Fruit fly (Drosophila melanogaster): ENCODE data around the gene KrT95D.
A peak's percentile ranks its signal among the peaks of the same experiment; 100 is the strongest.

KrT95D gene

dm6 chr3R:24050690-24051440, 19.2 kb upstream of the KrT95D start, which contains the start of the genes Atg6 and Pisd (continued):
- TF ChIP-seq Hsf (GFP tag; optimal IDR thresholded peaks at IDR 0.05): no peak
- TF ChIP-seq Lim3 (GFP tag; IDR thresholded peaks at IDR 0.05): no peak
- TF ChIP-seq CG2116 (GFP tag; optimal IDR thresholded peaks at IDR 0.05): peak; percentile 52
- TF ChIP-seq Hmr (GFP tag; optimal IDR thresholded peaks at IDR 0.05): peak; percentile 21
- 0 out of 3 replicates have a peak, but pooled peaks have one; percentile 14 for TF ChIP-seq Dbx (GFP tag; IDR thresholded peaks at IDR 0.05)
- no peak for TF ChIP-seq pum (GFP tag; optimal IDR thresholded peaks at IDR 0.05)
- TF ChIP-seq Lpt (GFP tag; optimal IDR thresholded peaks at IDR 0.05): no peak
- TF ChIP-seq ind (GFP tag; optimal IDR thresholded peaks at IDR 0.05): peak; percentile 26
- no peak for TF ChIP-seq CG13123 (GFP tag; optimal IDR thresholded peaks at IDR 0.05)
- peak; percentile 45; the same call in 1 of the 4 replicates for TF ChIP-seq Dll (GFP tag; IDR thresholded peaks at IDR 0.05; ENCODE audit: partially characterized antibody)
- TF ChIP-seq HmgZ (tag; optimal IDR thresholded peaks at IDR 0.05): peak; percentile 62
- TF ChIP-seq CG17359 (tag; optimal IDR thresholded peaks at IDR 0.05): no peak
- peak; percentile 40 for TF ChIP-seq CrebB (tag; optimal IDR thresholded peaks at IDR 0.05)
- TF ChIP-seq CG11695 (GFP tag; IDR thresholded peaks at IDR 0.05): no peak
- no peak for TF ChIP-seq CG16815 (GFP tag; optimal IDR thresholded peaks at IDR 0.05)
- TF ChIP-seq CG14050 (GFP tag; IDR thresholded peaks at IDR 0.05): no peak
- TF ChIP-seq ash1 (GFP tag; optimal IDR thresholded peaks at IDR 0.05): no peak
- TF ChIP-seq dm (GFP tag; optimal IDR thresholded peaks at IDR 0.05): peak; percentile 10
- no peak for TF ChIP-seq ap (GFP tag; IDR thresholded peaks at IDR 0.05)
- TF ChIP-seq Awh (GFP tag; IDR thresholded peaks at IDR 0.05): no peak
- TF ChIP-seq E2f2 (GFP tag; IDR thresholded peaks at IDR 0.05): peak; percentile 35; the same call in 1 of the 2 replicates
- peak; percentile 52; the same call in 1 of the 3 replicates for TF ChIP-seq otp (GFP tag; IDR thresholded peaks at IDR 0.05)
- TF ChIP-seq Atf6 (GFP tag; IDR thresholded peaks at IDR 0.05): peak; percentile 53
- peak; percentile 10 for TF ChIP-seq CG33557 (GFP tag; optimal IDR thresholded peaks at IDR 0.05)
- TF ChIP-seq knrl (GFP tag; IDR thresholded peaks at IDR 0.05; ENCODE audit: partially characterized antibody): no peak
- no peak for TF ChIP-seq Sox100B (GFP tag; optimal IDR thresholded peaks at IDR 0.05)
- no peak for TF ChIP-seq ato (GFP tag; IDR thresholded peaks at IDR 0.05; ENCODE audit: partially characterized antibody)
- TF ChIP-seq CG5245 (GFP tag; optimal IDR thresholded peaks at IDR 0.05): peak; percentile 8
- no peak for TF ChIP-seq CoRest (tag; optimal IDR thresholded peaks at IDR 0.05)
- TF ChIP-seq pnt (GFP tag; optimal IDR thresholded peaks at IDR 0.05): no peak
- no peak for TF ChIP-seq nerfin-2 (GFP tag; IDR thresholded peaks at IDR 0.05; ENCODE audit: partially characterized antibody)
- TF ChIP-seq ase (GFP tag; IDR thresholded peaks at IDR 0.05): no peak
- peak; percentile 12 for TF ChIP-seq tap (tag; optimal IDR thresholded peaks at IDR 0.05)
- TF ChIP-seq CG10366 (GFP tag; IDR thresholded peaks at IDR 0.05): peak; percentile 13; the same call in 1 of the 2 replicates
- TF ChIP-seq dmrt11E (tag; optimal IDR thresholded peaks at IDR 0.05): no peak
- no peak for TF ChIP-seq Lhr (GFP tag; optimal IDR thresholded peaks at IDR 0.05)
- no peak for TF ChIP-seq CG11456 (GFP tag; IDR thresholded peaks at IDR 0.05)
- TF ChIP-seq CG4854 (GFP tag; optimal IDR thresholded peaks at IDR 0.05): no peak

dm6 chr3R:24047998-24048511, 16.4 kb upstream of the KrT95D start, which contains the start of gene Rox8:
Gene Rox8 (minus strand): TSS chr3R:24048265.
- TF ChIP-seq Sin3A (optimal IDR thresholded peaks at IDR 0.05) (peak; percentile 88), BEAF-32 (GFP tag; optimal IDR thresholded peaks at IDR 0.05) (peak; percentile 49), hth (optimal IDR thresholded peaks at IDR 0.05) (no peak), CG31441 (GFP tag; IDR thresholded peaks at IDR 0.05) (peak; percentile 41; the same call in 1 of the 2 replicates), CoRest (tag; optimal IDR thresholded peaks at IDR 0.05) (peak; percentile 44), CG11456 (GFP tag; IDR thresholded peaks at IDR 0.05) (no peak), CG17568 (GFP tag; optimal IDR thresholded peaks at IDR 0.05) (peak; percentile 10), knrl (GFP tag; IDR thresholded peaks at IDR 0.05; ENCODE audit: partially characterized antibody) (peak; percentile 47; the same call in 1 of the 3 replicates), Bgb (GFP tag; IDR thresholded peaks at IDR 0.05; ENCODE audit: partially characterized antibody) (peak; percentile 48; the same call in 1 of the 2 replicates), corto (GFP tag; optimal IDR thresholded peaks at IDR 0.05) (peak; percentile 54), Adf1 (GFP tag; IDR thresholded peaks at IDR 0.05) (no peak), crp (GFP tag; optimal IDR thresholded peaks at IDR 0.05) (peak in 1 of 2 experiments; percentile 54), Bteb2 (GFP tag; optimal IDR thresholded peaks at IDR 0.05) (no peak), CG12219 (GFP tag; optimal IDR thresholded peaks at IDR 0.05) (no peak), Oli (tag; optimal IDR thresholded peaks at IDR 0.05) (no peak)

Data from whole organism, embryonic.